Worm (Caenorhabditis elegans) whole organism, early embryonic: Measurements from ENCODE around the gene F21F8.5.

Source experiments
- B0310.2 ChIP-seq: sonication (generic microtip); optimal IDR thresholded peaks from 2 replicates; lab custom pipeline; 2016; ENCODE audit warnings: mild to moderate bottlenecking, missing genetic modification characterization, missing compliant biosample characterization
- F13C5.2 ChIP-seq: sonication (generic microtip); optimal IDR thresholded peaks from 2 replicates; lab custom pipeline; 2017; ENCODE audit warnings: mild to moderate bottlenecking, missing genetic modification characterization, inconsistent platforms, missing compliant biosample characterization
- aly-1 ChIP-seq: sonication (generic microtip); optimal IDR thresholded peaks from 2 replicates; lab custom pipeline; 2016; ENCODE audit warnings: missing genetic modification characterization, missing compliant biosample characterization
- ama-1 ChIP-seq: fragments of 150-350 bp; optimal IDR thresholded peaks from 2 replicates; lab custom pipeline; 2014
- ceh-13 ChIP-seq: fragments of 200-800 bp; sonication (Bioruptor generic); optimal IDR thresholded peaks from 2 replicates; lab custom pipeline; 2018; ENCODE audit warnings: mild to moderate bottlenecking, missing genetic modification characterization, missing compliant biosample characterization
- ceh-36 ChIP-seq: sonication (generic microtip); optimal IDR thresholded peaks from 2 replicates; lab custom pipeline; 2016; ENCODE audit warnings: missing genetic modification characterization, inconsistent platforms, missing compliant biosample characterization
- ets-7 ChIP-seq: sonication (generic microtip); optimal IDR thresholded peaks from 2 replicates; lab custom pipeline; 2016; ENCODE audit warnings: missing genotype, missing genetic modification characterization, missing compliant biosample characterization
- flt-1 ChIP-seq: fragments of 200-800 bp; sonication (Bioruptor generic); IDR thresholded peaks from 2 replicates; pipeline ENCODE4 v1.3.6; 2022; ENCODE audit warnings: missing genetic modification characterization, missing compliant biosample characterization
- hmbx-1 ChIP-seq: sonication (generic microtip); optimal IDR thresholded peaks from 2 replicates; lab custom pipeline; 2016; ENCODE audit warnings: mild to moderate bottlenecking, missing genetic modification characterization, missing compliant biosample characterization
- hmg-4 ChIP-seq: fragments of 200-800 bp; sonication (Bioruptor generic); optimal IDR thresholded peaks from 2 replicates; lab custom pipeline; 2018; ENCODE audit warnings: mild to moderate bottlenecking, missing genetic modification characterization, missing compliant biosample characterization
- hnd-1 ChIP-seq: sonication (generic microtip); optimal IDR thresholded peaks from 2 replicates; lab custom pipeline; 2016; ENCODE audit warnings: missing genetic modification characterization, missing compliant biosample characterization
- pes-1 ChIP-seq: fragments of 200-800 bp; sonication (Bioruptor generic); IDR thresholded peaks from 2 replicates; pipeline ENCODE4 v1.3.6; 2022; ENCODE audit warnings: missing genetic modification reagents, missing genetic modification characterization, missing compliant biosample characterization
- scrt-1 ChIP-seq: fragments of 200-800 bp; sonication (Bioruptor generic); IDR thresholded peaks from 2 replicates; pipeline ENCODE4 v1.3.6; 2022; ENCODE audit warnings: missing genetic modification characterization, missing compliant biosample characterization
- sea-1 ChIP-seq: fragments of 200-800 bp; sonication (Bioruptor generic); conservative IDR thresholded peaks from 2 replicates; pipeline ENCODE4 v1.3.6; 2022; ENCODE audit warnings: missing genetic modification characterization, missing compliant biosample characterization
- tbx-11 ChIP-seq: fragments of 200-800 bp; sonication (Bioruptor generic); IDR thresholded peaks from 2 replicates; pipeline ENCODE4 v1.3.6; 2022; ENCODE audit warnings: missing genetic modification characterization, missing compliant biosample characterization
- tbx-37 ChIP-seq: fragments of 200-800 bp; sonication (Bioruptor generic); conservative IDR thresholded peaks from 2 replicates; pipeline ENCODE4 v1.3.6; 2022; ENCODE audit warnings: missing genetic modification reagents, missing genetic modification characterization, missing compliant biosample characterization
- tra-4 ChIP-seq: sonication (generic microtip); optimal IDR thresholded peaks from 2 replicates; lab custom pipeline; 2017; ENCODE audit warnings: missing genetic modification characterization, missing compliant biosample characterization

The F21F8.5 gene

ce11 chrV:8300935-8301535 is 34.9 kb upstream of the F21F8.5 start, which contains the start of gene W02D7.6:
Gene W02D7.6 (minus strand): TSS chrV:8301507.
- TF ChIP-seq hmbx-1 (tag; lab: Kevin White, UChicago) (no peak), tbx-11 (no peak), ceh-13 (GFP tag; lab: Kevin White, UChicago) (no peak), hnd-1 (tag; lab: Kevin White, UChicago) (no peak), B0310.2 (no peak), flt-1 (GFP tag; lab: Robert Waterston, UW) (no peak), pes-1 (GFP tag; lab: Robert Waterston, UW) (no peak), ama-1 (no peak), F13C5.2 (tag; lab: Kevin White, UChicago) (no peak), tbx-37 (GFP tag; lab: Robert Waterston, UW) (no peak), sea-1 (GFP tag; lab: Robert Waterston, UW) (no peak), scrt-1 (GFP tag; lab: Robert Waterston, UW) (no peak), aly-1 (tag; lab: Kevin White, UChicago) (no peak), ets-7 (tag; lab: Kevin White, UChicago) (no peak), hmg-4 (no peak), ceh-36 (tag; lab: Kevin White, UChicago) (no peak), tra-4 (no peak)

DNA sequence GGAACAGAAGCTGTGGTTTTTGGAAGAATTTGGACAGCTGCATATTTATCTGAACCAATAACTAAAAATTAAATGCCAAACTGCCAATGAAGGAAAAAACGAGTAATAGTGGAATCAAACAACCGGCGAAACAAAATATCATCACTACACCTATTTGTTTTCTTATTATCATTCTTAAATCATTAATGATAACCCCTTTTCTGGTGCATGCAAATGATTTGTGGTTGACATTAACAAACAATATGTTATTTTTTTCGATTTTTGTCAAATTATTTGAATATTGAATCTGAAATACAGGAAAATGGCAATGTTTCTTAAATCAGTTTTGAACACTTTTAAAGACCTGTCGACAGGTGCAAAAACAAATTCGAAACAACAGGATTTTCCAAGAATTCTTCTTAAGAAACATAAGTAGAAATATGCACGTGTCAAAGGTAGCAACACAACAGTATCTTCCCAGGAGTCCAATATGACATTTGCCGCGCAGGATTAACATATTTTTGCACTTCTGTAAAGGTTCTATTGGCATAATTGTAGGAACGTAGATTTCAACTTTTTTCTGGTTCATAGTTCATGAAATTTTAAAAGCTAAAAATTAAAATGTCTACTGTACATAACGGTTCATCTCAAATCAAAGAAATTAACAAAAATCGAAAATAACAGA is 33.2 kb upstream of the F21F8.5 start, which contains the start of gene W02D7.5:
W02D7.5 (minus strand) TSS at position 51 of the 664 bp plus-strand sequence.
- TF ChIP-seq tra-4 (no peak), B0310.2 (no peak), aly-1 (tag; lab: Kevin White, UChicago) (no peak), ets-7 (tag; lab: Kevin White, UChicago) (no peak), tbx-11 (no peak), hnd-1 (tag; lab: Kevin White, UChicago) (no peak), F13C5.2 (tag; lab: Kevin White, UChicago) (no peak), hmg-4 (no peak), ama-1 (no peak), sea-1 (GFP tag; lab: Robert Waterston, UW) (no peak), pes-1 (GFP tag; lab: Robert Waterston, UW) (no peak), flt-1 (GFP tag; lab: Robert Waterston, UW) (no peak), scrt-1 (GFP tag; lab: Robert Waterston, UW) (no peak), tbx-37 (GFP tag; lab: Robert Waterston, UW) (no peak), ceh-36 (tag; lab: Kevin White, UChicago) (no peak), ceh-13 (GFP tag; lab: Kevin White, UChicago) (no peak), hmbx-1 (tag; lab: Kevin White, UChicago) (no peak)

ce11 chrV:8297504-8297903 is 31.4 kb upstream of the F21F8.5 start, which contains the start of gene W02D7.4:
Gene W02D7.4 (minus strand): TSS chrV:8297604.
- TF ChIP-seq ceh-13 (GFP tag; lab: Kevin White, UChicago) (no peak), tbx-37 (GFP tag; lab: Robert Waterston, UW) (no peak), hnd-1 (tag; lab: Kevin White, UChicago) (no peak), sea-1 (GFP tag; lab: Robert Waterston, UW) (no peak)

DNA sequence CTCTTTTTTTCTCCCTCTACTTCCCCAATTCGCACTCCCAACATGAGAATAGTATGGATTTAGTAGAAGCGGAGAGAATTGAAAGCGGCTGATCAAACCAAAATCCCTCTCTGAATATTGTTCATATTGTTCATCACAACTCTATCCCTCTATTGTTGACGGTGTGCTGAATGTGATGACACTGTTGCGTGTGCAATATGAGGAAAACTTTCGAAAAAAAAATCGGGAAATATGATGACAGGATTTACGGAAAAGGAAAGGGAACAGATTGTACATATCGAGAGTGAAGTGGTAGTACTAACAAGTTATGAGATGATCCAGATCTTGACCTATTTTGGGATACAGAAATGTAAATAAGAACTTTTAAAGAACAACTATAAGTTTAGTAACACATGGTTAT is 29.7 kb upstream of the F21F8.5 start, which contains the start of gene smex-1:
smex-1 (minus strand) TSS at position 101 of the 400 bp plus-strand sequence.
- TF ChIP-seq F13C5.2 (tag; lab: Kevin White, UChicago) (no peak), tbx-11 (no peak), tra-4 (no peak), ama-1 (no peak), hmg-4 (no peak), ceh-13 (GFP tag; lab: Kevin White, UChicago) (no peak), pes-1 (GFP tag; lab: Robert Waterston, UW) (no peak), ceh-36 (tag; lab: Kevin White, UChicago) (no peak), flt-1 (GFP tag; lab: Robert Waterston, UW) (no peak), hmbx-1 (tag; lab: Kevin White, UChicago) (no peak), scrt-1 (GFP tag; lab: Robert Waterston, UW) (no peak), tbx-37 (GFP tag; lab: Robert Waterston, UW) (no peak), ets-7 (tag; lab: Kevin White, UChicago) (no peak), aly-1 (tag; lab: Kevin White, UChicago) (no peak), sea-1 (GFP tag; lab: Robert Waterston, UW) (no peak), B0310.2 (no peak), hnd-1 (tag; lab: Kevin White, UChicago) (no peak)

- no peak for TF ChIP-seq tra-4
- no peak for TF ChIP-seq ceh-36 (tag; lab: Kevin White, UChicago)
- no peak for TF ChIP-seq ama-1
- no peak for TF ChIP-seq tbx-11
- TF ChIP-seq tbx-37 (GFP tag; lab: Robert Waterston, UW), result no peak
- no peak for TF ChIP-seq hmg-4
- TF ChIP-seq flt-1 (GFP tag; lab: Robert Waterston, UW), result no peak
- no peak for TF ChIP-seq hmbx-1 (tag; lab: Kevin White, UChicago)
- no peak for TF ChIP-seq ceh-13 (GFP tag; lab: Kevin White, UChicago)
- TF ChIP-seq pes-1 (GFP tag; lab: Robert Waterston, UW), result no peak
Measured at ce11 chrV:8291764-8292163, 25.6 kb upstream of the F21F8.5 start, which contains the start of gene srg-33. Gene srg-33 (plus strand): TSS chrV:8292064.

DNA sequence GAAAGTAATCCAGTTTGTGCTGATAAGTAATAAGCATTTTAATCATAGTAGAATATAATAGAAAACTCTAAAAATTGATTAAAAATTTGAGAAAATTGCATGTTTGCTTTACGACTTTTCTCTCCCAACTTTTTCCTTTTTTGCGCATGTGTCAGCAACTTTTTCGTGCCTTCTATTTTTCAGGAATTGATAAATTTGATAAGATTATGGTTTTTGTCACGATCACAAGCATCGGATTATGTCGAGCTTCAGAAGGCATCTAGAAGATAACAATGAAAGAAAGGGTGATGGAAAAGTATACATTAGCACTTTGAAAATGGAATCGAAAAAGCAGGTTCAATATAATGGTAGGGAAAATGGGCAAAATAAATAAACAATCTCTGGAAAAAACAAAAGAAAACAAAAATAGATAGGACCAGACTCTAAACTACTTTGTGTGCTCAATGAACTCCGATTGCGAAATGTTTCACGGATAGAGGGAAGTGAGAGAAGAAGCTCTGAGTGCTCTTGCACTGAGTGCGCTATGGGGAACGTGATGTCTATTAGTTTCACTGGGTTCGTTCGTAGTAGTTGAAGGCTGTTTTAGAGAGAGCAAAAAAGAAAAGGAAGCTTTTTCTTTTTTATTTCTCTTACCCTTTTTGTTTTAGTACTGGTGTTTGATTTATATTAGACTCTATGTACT is 22.1 kb upstream of the F21F8.5 start:
- TF ChIP-seq tra-4, result no peak
- TF ChIP-seq ceh-13 (GFP tag; lab: Kevin White, UChicago), result no peak
- TF ChIP-seq B0310.2, result no peak
- TF ChIP-seq aly-1 (tag; lab: Kevin White, UChicago), result no peak
- TF ChIP-seq hmg-4, result no peak
- TF ChIP-seq ceh-36 (tag; lab: Kevin White, UChicago), result no peak
- no peak for TF ChIP-seq scrt-1 (GFP tag; lab: Robert Waterston, UW)
- TF ChIP-seq sea-1 (GFP tag; lab: Robert Waterston, UW), result no peak
- TF ChIP-seq hnd-1 (tag; lab: Kevin White, UChicago), result no peak
- no peak for TF ChIP-seq tbx-11
- TF ChIP-seq tbx-37 (GFP tag; lab: Robert Waterston, UW), result no peak
- no peak for TF ChIP-seq flt-1 (GFP tag; lab: Robert Waterston, UW)
- TF ChIP-seq hmbx-1 (tag; lab: Kevin White, UChicago), result no peak
- no peak for TF ChIP-seq pes-1 (GFP tag; lab: Robert Waterston, UW)
- no peak for TF ChIP-seq ama-1
